Fruit fly (Drosophila melanogaster): ENCODE results near the gene Thor.
A peak's percentile ranks its signal among the peaks of the same experiment; 100 is the strongest.

Gene Thor

DNA sequence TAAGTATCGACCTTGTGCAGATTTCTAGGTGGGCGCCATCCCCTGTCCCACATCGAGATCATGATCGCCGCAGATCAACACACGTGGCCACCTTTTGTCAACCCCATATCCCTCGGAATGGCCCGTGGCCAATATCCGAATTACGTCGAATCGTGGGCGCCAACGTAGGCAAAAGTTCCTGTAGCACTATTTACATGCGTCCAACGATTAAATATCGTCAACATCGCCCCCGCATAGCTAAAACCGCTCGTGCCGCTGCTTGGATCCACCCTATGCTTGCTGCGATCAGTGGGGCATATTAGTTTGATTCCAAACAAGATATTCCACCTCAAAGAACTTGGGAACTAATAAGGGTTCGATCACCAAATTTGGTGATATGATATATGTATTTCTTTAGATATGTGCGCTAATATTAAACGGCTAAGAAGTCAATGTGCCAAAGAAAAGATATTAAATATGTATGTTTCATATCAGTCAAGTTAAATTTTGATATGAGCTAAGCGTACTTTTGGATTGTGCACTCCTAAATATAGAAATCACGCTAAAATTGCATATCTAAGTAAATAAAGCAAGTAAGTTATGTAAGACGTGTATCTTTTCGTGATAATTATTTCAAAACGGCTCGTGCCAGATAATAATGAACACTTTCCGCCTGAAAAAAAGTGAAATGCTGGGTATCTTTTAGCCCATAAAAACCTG is 1.0 kb upstream of the Thor start (continued):
- TF ChIP-seq bab2 (GFP tag; optimal IDR thresholded peaks at IDR 0.05) (no peak), D19B (GFP tag; optimal IDR thresholded peaks at IDR 0.05) (peak; percentile 96), Ets97D (GFP tag; optimal IDR thresholded peaks at IDR 0.05) (no peak), CG1647 (GFP tag; optimal IDR thresholded peaks at IDR 0.05) (no peak), Aef1 (GFP tag; IDR thresholded peaks at IDR 0.05) (peak; percentile 40; the same call in 1 of the 3 replicates), CG4282 (GFP tag; optimal IDR thresholded peaks at IDR 0.05) (no peak), CG12659 (GFP tag; optimal IDR thresholded peaks at IDR 0.05) (peak; percentile 45), Ets65A (GFP tag) (peak; percentile 87), ash1 (GFP tag; optimal IDR thresholded peaks at IDR 0.05) (no peak), cwo (GFP tag; optimal IDR thresholded peaks at IDR 0.05) (peak; percentile 76), Nf-YB (GFP tag; optimal IDR thresholded peaks at IDR 0.05) (no peak), YL-1 (GFP tag; optimal IDR thresholded peaks at IDR 0.05) (no peak), Myb (GFP tag; optimal IDR thresholded peaks at IDR 0.05) (no peak), CG17802 (tag; optimal IDR thresholded peaks at IDR 0.05) (no peak), Vsx1 (GFP tag; optimal IDR thresholded peaks at IDR 0.05) (no peak), ham (GFP tag; IDR thresholded peaks at IDR 0.05) (no peak), CG6813 (GFP tag; optimal IDR thresholded peaks at IDR 0.05) (no peak), CHES-1-like (GFP tag; optimal IDR thresholded peaks at IDR 0.05) (peak; percentile 45), CG7372 (GFP tag; IDR thresholded peaks at IDR 0.05) (no peak), MBD-R2 (GFP tag; IDR thresholded peaks at IDR 0.05) (no peak), CG3847 (GFP tag; IDR thresholded peaks at IDR 0.05) (no peak), dmrt99B (tag; optimal IDR thresholded peaks at IDR 0.05) (peak; percentile 53), nerfin-2 (GFP tag; IDR thresholded peaks at IDR 0.05; ENCODE audit: partially characterized antibody) (no peak), exex (tag; optimal IDR thresholded peaks at IDR 0.05) (no peak), CG31441 (GFP tag; IDR thresholded peaks at IDR 0.05) (no peak), CG10979 (tag; optimal IDR thresholded peaks at IDR 0.05) (peak; percentile 2), CG9609 (GFP tag; optimal IDR thresholded peaks at IDR 0.05) (peak; percentile 44), en (GFP tag; optimal IDR thresholded peaks at IDR 0.05) (no peak), pfk (GFP tag; optimal IDR thresholded peaks at IDR 0.05) (no peak), CG34376 (GFP tag; optimal IDR thresholded peaks at IDR 0.05) (no peak), CG14710 (tag; optimal IDR thresholded peaks at IDR 0.05) (no peak), p53 (GFP tag; optimal IDR thresholded peaks at IDR 0.05) (no peak), CG11085 (GFP tag; IDR thresholded peaks at IDR 0.05) (no peak), Meics (GFP tag; optimal IDR thresholded peaks at IDR 0.05) (peak; percentile 51), CG6765 (GFP tag; optimal IDR thresholded peaks at IDR 0.05) (no peak), ac (GFP tag; optimal IDR thresholded peaks at IDR 0.05) (no peak), hb (GFP tag; IDR thresholded peaks at IDR 0.05; ENCODE audit: partially characterized antibody) (no peak), E2f2 (GFP tag; IDR thresholded peaks at IDR 0.05) (no peak), schlank (tag; optimal IDR thresholded peaks at IDR 0.05) (peak; percentile 43), ttk (GFP tag; IDR thresholded peaks at IDR 0.05) (no peak), Tbp (GFP tag; optimal IDR thresholded peaks at IDR 0.05) (no peak), H15 (GFP tag; IDR thresholded peaks at IDR 0.05) (no peak), dm (GFP tag; optimal IDR thresholded peaks at IDR 0.05) (no peak), HmgD (GFP tag; optimal IDR thresholded peaks at IDR 0.05) (no peak), sqz (GFP tag; optimal IDR thresholded peaks at IDR 0.05) (no peak), CG10959 (GFP tag; IDR thresholded peaks at IDR 0.05) (no peak), fd3F (GFP tag; optimal IDR thresholded peaks at IDR 0.05) (peak; percentile 41), vfl (GFP tag; optimal IDR thresholded peaks at IDR 0.05) (no peak), CG7745 (tag; optimal IDR thresholded peaks at IDR 0.05) (no peak), Side (GFP tag; optimal IDR thresholded peaks at IDR 0.05) (no peak), lab (GFP tag; optimal IDR thresholded peaks at IDR 0.05) (no peak)
